Worm (Caenorhabditis elegans) whole organism, L1 larva: ENCODE data around the gene ZK686.2.

Experiments used
- C04F5.9 ChIP-seq: sonication (generic microtip); optimal IDR thresholded peaks from 2 replicates; lab custom pipeline; 2016; ENCODE audit warnings: missing genetic modification characterization, missing compliant biosample characterization
- C16A3.4 ChIP-seq: fragments of 150-350 bp; optimal IDR thresholded peaks from 2 replicates; lab custom pipeline; 2014; ENCODE audit warnings: missing biosample characterization, missing genetic modification characterization
- C34B4.2 ChIP-seq: sonication (generic microtip); optimal IDR thresholded peaks from 2 replicates; lab custom pipeline; 2017; ENCODE audit warnings: mild to moderate bottlenecking, missing genetic modification characterization, missing compliant biosample characterization
- Y116A8C.19 ChIP-seq: sonication (generic microtip); optimal IDR thresholded peaks from 2 replicates; lab custom pipeline; 2016; ENCODE audit warnings: missing compliant biosample characterization, missing genetic modification characterization, borderline replicate concordance
- aha-1 ChIP-seq: fragments of 150-350 bp; optimal IDR thresholded peaks from 2 replicates; lab custom pipeline; 2014; ENCODE audit warnings: missing biosample characterization, missing genetic modification characterization
- ama-1 ChIP-seq: fragments of 150-350 bp; optimal IDR thresholded peaks from 2 replicates; lab custom pipeline; 2014
- blmp-1 ChIP-seq: fragments of 150-350 bp; optimal IDR thresholded peaks from 2 replicates; lab custom pipeline; 2014; ENCODE audit warnings: missing biosample characterization, missing genetic modification characterization
- ceh-8 ChIP-seq: fragments of 200-800 bp; sonication (Bioruptor generic); optimal IDR thresholded peaks from 2 replicates; lab custom pipeline; 2018; ENCODE audit warnings: mild to moderate bottlenecking, missing genetic modification characterization, moderate library complexity, missing compliant biosample characterization
- ceh-82 ChIP-seq, 3 experiments: fragments of 150-350 bp in 1 of 3; sonication (generic microtip) in 2 of 3; optimal IDR thresholded peaks; 2 replicates each; lab custom pipeline; 2014 to 2017; ENCODE audit warnings: missing biosample characterization in 3 of 3, missing genetic modification characterization in 3 of 3
- ceh-88 ChIP-seq: fragments of 200-800 bp; sonication (Bioruptor generic); IDR thresholded peaks from 2 replicates; pipeline ENCODE4 v1.3.6; 2022; ENCODE audit warnings: missing genetic modification characterization, missing compliant biosample characterization
- ceh-90 ChIP-seq: sonication (generic microtip); optimal IDR thresholded peaks from 2 replicates; lab custom pipeline; 2016; ENCODE audit warnings: missing genetic modification characterization, missing compliant biosample characterization
- dpl-1 ChIP-seq, 3 experiments: fragments of 150-350 bp in 2 of 3; sonication (generic microtip) in 1 of 3; optimal IDR thresholded peaks; 2 replicates each; lab custom pipeline; 2014 to 2017; ENCODE audit warnings: missing biosample characterization in 3 of 3, missing genetic modification characterization in 3 of 3, missing genetic modification reagents in 3 of 3
- egl-13 ChIP-seq: sonication (generic microtip); optimal IDR thresholded peaks from 2 replicates; lab custom pipeline; 2016; ENCODE audit warnings: missing genotype, missing genetic modification reagents, missing genetic modification characterization, missing compliant biosample characterization
- egl-27 ChIP-seq, 2 experiments: fragments of 150-350 bp in 1 of 2; sonication (generic microtip); optimal IDR thresholded peaks; 3 replicates each; lab custom pipeline; 2017 to 2018; ENCODE audit warnings: missing biosample characterization in 2 of 2, missing genetic modification characterization in 2 of 2, missing genetic modification reagents in 2 of 2
- fkh-10 ChIP-seq: sonication (generic microtip); optimal IDR thresholded peaks from 2 replicates; lab custom pipeline; 2017; ENCODE audit warnings: missing biosample characterization, missing genetic modification reagents, missing genetic modification characterization
- fkh-4 ChIP-seq: sonication (generic microtip); optimal IDR thresholded peaks from 2 replicates; lab custom pipeline; 2016; ENCODE audit warnings: missing compliant biosample characterization, missing genetic modification characterization, borderline replicate concordance
- fkh-8 ChIP-seq: sonication (generic microtip); optimal IDR thresholded peaks from 2 replicates; lab custom pipeline; 2016; ENCODE audit warnings: mild to moderate bottlenecking, missing genetic modification characterization, missing compliant biosample characterization
- grh-1 ChIP-seq: fragments of 200-800 bp; sonication (Bioruptor generic); IDR thresholded peaks from 2 replicates; pipeline ENCODE4 v1.3.6; 2022; ENCODE audit warnings: missing genetic modification reagents, missing genetic modification characterization, missing compliant biosample characterization
- hlh-17 ChIP-seq: fragments of 200-800 bp; sonication (Bioruptor generic); optimal IDR thresholded peaks from 2 replicates; lab custom pipeline; 2018; ENCODE audit warnings: missing genetic modification characterization, mild to moderate bottlenecking, missing compliant biosample characterization, moderate library complexity, borderline replicate concordance
- hlh-4 ChIP-seq: sonication (generic microtip); optimal IDR thresholded peaks from 2 replicates; lab custom pipeline; 2016; ENCODE audit warnings: mild to moderate bottlenecking, missing genetic modification characterization, missing compliant biosample characterization
- hpl-2 ChIP-seq: fragments of 150-350 bp; optimal IDR thresholded peaks from 2 replicates; lab custom pipeline; 2014; ENCODE audit warnings: missing biosample characterization, missing genetic modification reagents, missing genetic modification characterization
- irx-1 ChIP-seq: sonication (generic microtip); optimal IDR thresholded peaks from 2 replicates; lab custom pipeline; 2016; ENCODE audit warnings: missing genetic modification characterization, missing compliant biosample characterization
- isw-1 ChIP-seq: fragments of 200-800 bp; sonication (Bioruptor generic); IDR thresholded peaks from 2 replicates; pipeline ENCODE4 v1.3.6; 2022; ENCODE audit warnings: missing genetic modification characterization, missing compliant biosample characterization
- lin-14 ChIP-seq: fragments of 200-800 bp; sonication (Bioruptor generic); optimal IDR thresholded peaks from 2 replicates; lab custom pipeline; 2018; ENCODE audit warnings: mild to moderate bottlenecking, missing genetic modification characterization, moderate library complexity, missing compliant biosample characterization
- lin-15B ChIP-seq: fragments of 150-350 bp; sonication (generic microtip); optimal IDR thresholded peaks from 3 replicates; lab custom pipeline; 2014; ENCODE audit warnings: missing biosample characterization, missing genetic modification characterization
- lin-39 ChIP-seq: fragments of 150-350 bp; optimal IDR thresholded peaks from 2 replicates; lab custom pipeline; 2014; ENCODE audit warnings: missing biosample characterization, missing genetic modification reagents, missing genetic modification characterization
- lir-3 ChIP-seq: sonication (generic microtip); optimal IDR thresholded peaks from 2 replicates; lab custom pipeline; 2016; ENCODE audit warnings: mild to moderate bottlenecking, missing genetic modification characterization, moderate library complexity, missing compliant biosample characterization; ENCODE audit not compliant: poor library complexity
- lsy-2 ChIP-seq, 2 experiments: fragments of 150-350 bp; optimal IDR thresholded peaks; 2 replicates each; lab custom pipeline; 2014; ENCODE audit warnings: missing biosample characterization in 2 of 2, missing genetic modification characterization in 2 of 2
- mdl-1 ChIP-seq, 2 experiments: fragments of 150-350 bp; optimal IDR thresholded peaks; 2 replicates each; lab custom pipeline; 2014 to 2017; ENCODE audit warnings: missing biosample characterization in 2 of 2, missing genetic modification characterization in 2 of 2, inconsistent platforms in 1 of 2
- nhr-11 ChIP-seq: fragments of 150-350 bp; optimal IDR thresholded peaks from 2 replicates; lab custom pipeline; 2014; ENCODE audit warnings: missing biosample characterization, missing genetic modification characterization
- nhr-12 ChIP-seq: sonication (generic microtip); optimal IDR thresholded peaks from 2 replicates; lab custom pipeline; 2017; ENCODE audit warnings: missing biosample characterization, missing genetic modification characterization
- nhr-19 ChIP-seq: fragments of 200-800 bp; sonication (Bioruptor generic); conservative IDR thresholded peaks from 2 replicates; pipeline ENCODE4 v1.3.6; 2022; ENCODE audit warnings: missing genetic modification characterization, missing compliant biosample characterization
- nhr-237 ChIP-seq: fragments of 150-350 bp; optimal IDR thresholded peaks from 2 replicates; lab custom pipeline; 2014; ENCODE audit warnings: missing biosample characterization, missing genetic modification characterization
- nhr-47 ChIP-seq: sonication (generic microtip); optimal IDR thresholded peaks from 2 replicates; lab custom pipeline; 2016; ENCODE audit warnings: mild to moderate bottlenecking, missing genetic modification characterization, moderate library complexity, missing compliant biosample characterization
- nhr-71 ChIP-seq: sonication (generic microtip); optimal IDR thresholded peaks from 2 replicates; lab custom pipeline; 2016; ENCODE audit warnings: mild to moderate bottlenecking, missing genetic modification characterization, moderate library complexity, missing compliant biosample characterization
- nhr-76 ChIP-seq: sonication (generic microtip); optimal IDR thresholded peaks from 2 replicates; lab custom pipeline; 2017; ENCODE audit warnings: missing biosample characterization, missing genetic modification characterization
- pqm-1 ChIP-seq: sonication (generic microtip); optimal IDR thresholded peaks from 3 replicates; lab custom pipeline; 2017; ENCODE audit warnings: missing biosample characterization, missing genetic modification characterization
- rnt-1 ChIP-seq: sonication (generic microtip); optimal IDR thresholded peaks from 2 replicates; lab custom pipeline; 2016; ENCODE audit warnings: mild to moderate bottlenecking, missing genetic modification characterization, moderate library complexity, missing compliant biosample characterization
- skn-1 ChIP-seq: fragments of 150-350 bp; optimal IDR thresholded peaks from 2 replicates; lab custom pipeline; 2014; ENCODE audit warnings: missing biosample characterization, missing genetic modification characterization
- snu-23 ChIP-seq: sonication (generic microtip); optimal IDR thresholded peaks from 2 replicates; lab custom pipeline; 2016; ENCODE audit warnings: missing genetic modification characterization, missing compliant biosample characterization
- sox-4 ChIP-seq: sonication (generic microtip); optimal IDR thresholded peaks from 2 replicates; lab custom pipeline; 2016; ENCODE audit warnings: missing genetic modification characterization, missing compliant biosample characterization
- swsn-7 ChIP-seq: sonication (generic microtip); optimal IDR thresholded peaks from 2 replicates; lab custom pipeline; 2016; ENCODE audit warnings: missing genetic modification characterization, missing compliant biosample characterization
- tbx-2 ChIP-seq: sonication (generic microtip); optimal IDR thresholded peaks from 2 replicates; lab custom pipeline; 2016; ENCODE audit warnings: missing genetic modification characterization, missing compliant biosample characterization
- tlp-1 ChIP-seq: fragments of 150-350 bp; optimal IDR thresholded peaks from 2 replicates; lab custom pipeline; 2014; ENCODE audit warnings: missing biosample characterization, missing genetic modification characterization
- unc-130 ChIP-seq: fragments of 150-350 bp; optimal IDR thresholded peaks from 2 replicates; lab custom pipeline; 2017; ENCODE audit warnings: missing biosample characterization, missing genetic modification characterization, inconsistent platforms
- unc-30 ChIP-seq: sonication (generic microtip); optimal IDR thresholded peaks from 2 replicates; lab custom pipeline; 2017; ENCODE audit warnings: missing biosample characterization, missing genetic modification characterization
- unc-86 ChIP-seq: sonication (generic microtip); optimal IDR thresholded peaks from 2 replicates; lab custom pipeline; 2016; ENCODE audit warnings: missing genetic modification characterization, missing compliant biosample characterization
- unc-98 ChIP-seq: fragments of 200-800 bp; sonication (Bioruptor generic); IDR thresholded peaks from 2 replicates; pipeline ENCODE4 v1.3.6; 2022; ENCODE audit warnings: missing genetic modification characterization, missing compliant biosample characterization
- vab-15 ChIP-seq: sonication (generic microtip); optimal IDR thresholded peaks from 2 replicates; lab custom pipeline; 2017; ENCODE audit warnings: missing genotype, mild to moderate bottlenecking, missing genetic modification characterization, missing compliant biosample characterization
- xbp-1 ChIP-seq: sonication (generic microtip); optimal IDR thresholded peaks from 2 replicates; lab custom pipeline; 2016; ENCODE audit warnings: missing genetic modification characterization, missing compliant biosample characterization
- zag-1 ChIP-seq: fragments of 150-350 bp; optimal IDR thresholded peaks from 2 replicates; lab custom pipeline; 2014; ENCODE audit warnings: missing biosample characterization, missing genetic modification characterization
- zip-4 ChIP-seq: fragments of 200-800 bp; sonication (Bioruptor generic); optimal IDR thresholded peaks from 2 replicates; lab custom pipeline; 2018; ENCODE audit warnings: mild to moderate bottlenecking, missing genetic modification characterization, moderate library complexity, missing compliant biosample characterization
- ztf-11 ChIP-seq, 2 experiments: sonication (generic microtip); optimal IDR thresholded peaks; 2 replicates each; lab custom pipeline; 2016 to 2017; ENCODE audit warnings: missing genetic modification characterization in 2 of 2, missing biosample characterization in 1 of 2, missing compliant biosample characterization in 1 of 2
- ztf-4 ChIP-seq: fragments of 150-350 bp; optimal IDR thresholded peaks from 2 replicates; lab custom pipeline; 2014; ENCODE audit warnings: missing biosample characterization, missing genetic modification characterization

ZK686.2 gene

DNA sequence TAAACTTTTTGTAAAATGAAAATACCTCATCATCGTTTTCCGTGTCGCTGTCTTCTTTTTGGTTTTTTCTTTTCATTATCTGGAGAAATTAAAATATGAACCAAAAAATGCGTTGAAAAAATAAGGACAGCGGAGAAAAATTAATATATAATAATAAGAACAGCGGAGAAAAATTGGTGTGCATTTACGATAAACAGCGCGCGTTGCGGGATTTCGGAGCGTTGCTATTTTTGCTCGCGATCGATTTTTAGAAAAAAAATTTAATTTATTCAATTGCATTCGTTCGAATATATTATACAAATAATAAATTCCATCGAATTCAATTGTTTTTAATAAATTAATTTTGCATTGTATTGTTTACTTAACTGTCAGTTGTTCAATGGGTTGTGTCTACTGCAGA, at the start of gene ZK686.2:
Gene ZK686.2 (minus strand): TSS at position 79 of the 400 bp plus-strand sequence.
- TF ChIP-seq sox-4, result no peak
- no peak for TF ChIP-seq aha-1
- TF ChIP-seq hpl-2 (GFP tag; lab: Kevin White, UChicago), result no peak
- TF ChIP-seq ama-1 (lab: Kevin White, UChicago), result no peak
- peak; percentile 31 for TF ChIP-seq C16A3.4 (tag; lab: Kevin White, UChicago)
- TF ChIP-seq lir-3 (tag; lab: Kevin White, UChicago), result no peak
- TF ChIP-seq pqm-1 (tag; lab: Kevin White, UChicago), result no peak
- no peak for TF ChIP-seq hlh-4 (tag; lab: Kevin White, UChicago)
- peak; percentile 25 for TF ChIP-seq lin-39 (tag; lab: Kevin White, UChicago)
- no peak for TF ChIP-seq mdl-1 (tag; optimal IDR thresholded peaks at IDR 0.05; lab: Kevin White, UChicago)
- TF ChIP-seq rnt-1 (tag; lab: Kevin White, UChicago), result no peak
- peak; percentile 10; the same call in 1 of the 2 replicates for TF ChIP-seq isw-1
- no peak for TF ChIP-seq hlh-17 (GFP tag; lab: Kevin White, UChicago)
- no peak for TF ChIP-seq ztf-4
- TF ChIP-seq nhr-76 (tag; lab: Kevin White, UChicago), result no peak
- no peak for TF ChIP-seq Y116A8C.19 (tag; lab: Kevin White, UChicago)
- TF ChIP-seq nhr-71 (tag; lab: Kevin White, UChicago), result peak; percentile 48
- TF ChIP-seq nhr-237 (tag; lab: Kevin White, UChicago), result no peak
- no peak for TF ChIP-seq unc-130 (tag; lab: Kevin White, UChicago)
- TF ChIP-seq grh-1 (GFP tag; lab: Robert Waterston, UW), result no peak
- TF ChIP-seq tbx-2 (tag; lab: Kevin White, UChicago), result no peak
- TF ChIP-seq lsy-2 (tag; optimal IDR thresholded peaks at IDR 0.05; lab: Kevin White, UChicago), result peak; percentile 68 to 80
- TF ChIP-seq unc-86, result no peak
- TF ChIP-seq lin-15B (tag; lab: Kevin White, UChicago), result peak; percentile 27
- TF ChIP-seq nhr-12 (tag; lab: Kevin White, UChicago), result no peak
- TF ChIP-seq xbp-1 (tag; lab: Kevin White, UChicago), result peak; percentile 33
- TF ChIP-seq ceh-82 (tag; optimal IDR thresholded peaks at IDR 0.05; lab: Kevin White, UChicago), result peak in 2 of 3 experiments; percentile 4 to 22
- TF ChIP-seq skn-1 (tag; lab: Kevin White, UChicago), result peak; percentile 11
- no peak for TF ChIP-seq nhr-11 (tag; lab: Kevin White, UChicago)
- TF ChIP-seq zip-4 (GFP tag; lab: Kevin White, UChicago), result no peak
- TF ChIP-seq lin-14 (GFP tag; lab: Kevin White, UChicago), result peak; percentile 37
- peak in 2 of 3 experiments; percentile 19 to 61 for TF ChIP-seq dpl-1 (GFP tag; optimal IDR thresholded peaks at IDR 0.05; lab: Kevin White, UChicago)
- TF ChIP-seq swsn-7 (tag; lab: Kevin White, UChicago), result peak; percentile 33
- no peak for TF ChIP-seq snu-23 (GFP tag; lab: Kevin White, UChicago)
- no peak for TF ChIP-seq egl-27 (tag; optimal IDR thresholded peaks at IDR 0.05; lab: Kevin White, UChicago)
- no peak for TF ChIP-seq vab-15 (tag; lab: Kevin White, UChicago)
- no peak for TF ChIP-seq tlp-1 (tag; lab: Kevin White, UChicago)
- TF ChIP-seq ceh-90 (tag; lab: Kevin White, UChicago), result no peak
- TF ChIP-seq fkh-4 (tag; lab: Kevin White, UChicago), result no peak
- TF ChIP-seq nhr-47, result peak; percentile 27
- no peak for TF ChIP-seq ceh-8
- no peak for TF ChIP-seq ceh-88 (GFP tag; lab: Robert Waterston, UW)
- peak; percentile 21 for TF ChIP-seq egl-13 (tag; lab: Kevin White, UChicago)
- TF ChIP-seq unc-30 (tag; lab: Kevin White, UChicago), result no peak
- no peak for TF ChIP-seq C04F5.9
- TF ChIP-seq fkh-10 (GFP tag; lab: Kevin White, UChicago), result no peak
- no peak for TF ChIP-seq zag-1 (tag; lab: Kevin White, UChicago)
- no peak for TF ChIP-seq unc-98 (GFP tag; lab: Robert Waterston, UW)
- TF ChIP-seq blmp-1 (tag; lab: Kevin White, UChicago), result peak; percentile 42
- no peak for TF ChIP-seq fkh-8 (tag; lab: Kevin White, UChicago)
- no peak for TF ChIP-seq C34B4.2 (tag; lab: Kevin White, UChicago)
- TF ChIP-seq nhr-19 (GFP tag; lab: Robert Waterston, UW), result peak; percentile 4; the same call in 1 of the 2 replicates
- no peak for TF ChIP-seq irx-1
- no peak for TF ChIP-seq ztf-11 (tag; optimal IDR thresholded peaks at IDR 0.05; lab: Kevin White, UChicago)
